Fruit fly (Drosophila melanogaster) whole organism: Measurements from ENCODE around the gene CG9547.

Source experiments
- Dll ChIP-seq: fragments of >200 bp; optimal IDR thresholded peaks from 2 replicates; lab custom pipeline; 2017
- EcR ChIP-seq, 2 experiments: fragments of >200 bp; optimal IDR thresholded peaks; 2 replicates each; lab custom pipeline; 2017; ENCODE audit warnings: missing biosample characterization in 2 of 2, missing genetic modification characterization in 2 of 2, missing genetic modification reagents in 2 of 2
- pan ChIP-seq: fragments of >200 bp; optimal IDR thresholded peaks from 2 replicates; lab custom pipeline; 2017
- psq ChIP-seq: fragments of >200 bp; optimal IDR thresholded peaks from 2 replicates; lab custom pipeline; 2017
- usp ChIP-seq: fragments of >200 bp; optimal IDR thresholded peaks from 2 replicates; lab custom pipeline; 2017; ENCODE audit warnings: missing biosample characterization, missing genetic modification characterization, mixed read lengths

DNA sequence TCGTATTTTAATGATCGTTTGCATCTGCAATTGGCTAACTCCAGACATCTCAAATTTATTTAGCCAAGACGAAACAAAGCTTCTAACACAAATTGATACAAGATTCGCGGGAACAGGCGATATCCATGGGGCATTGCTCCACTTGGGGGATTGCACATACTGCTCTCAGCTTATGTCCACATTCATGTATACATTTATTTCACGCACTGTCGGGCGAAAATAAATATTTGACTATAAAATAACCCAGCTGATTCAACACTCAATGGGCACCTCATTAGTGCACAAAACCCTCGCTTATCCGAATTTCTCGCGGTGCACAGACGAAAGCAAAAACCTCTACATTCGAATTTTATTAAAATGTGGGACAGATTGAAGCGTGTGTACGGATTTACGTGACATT lies 32.8 kb downstream of the CG9547 start:
- TF ChIP-seq psq (lab: Kevin White, UChicago) (no peak), usp (GFP tag; lab: Kevin White, UChicago) (no peak), Dll (lab: Kevin White, UChicago) (no peak), EcR (GFP tag; optimal IDR thresholded peaks at IDR 0.05; lab: Kevin White, UChicago) (no peak), pan (lab: Kevin White, UChicago) (no peak)
